Worm (Caenorhabditis elegans) whole organism, mixed stage, embryonic: ENCODE measurements around the gene slc-25A18.1.

Experiments
- cnd-1 ChIP-seq: fragments of 200-800 bp; sonication (Bioruptor generic); optimal IDR thresholded peaks from 2 replicates; lab custom pipeline; 2018; ENCODE audit warnings: mild to moderate bottlenecking, missing genetic modification characterization, missing compliant biosample characterization
- nhr-237 ChIP-seq: fragments of 150-350 bp; optimal IDR thresholded peaks from 2 replicates; lab custom pipeline; 2014; ENCODE audit warnings: missing biosample characterization, missing genetic modification characterization
- pha-4 ChIP-seq: fragments of 150-350 bp; optimal IDR thresholded peaks from 2 replicates; lab custom pipeline; 2018; ENCODE audit warnings: missing biosample characterization, missing genetic modification reagents, missing genetic modification characterization
- unc-120 ChIP-seq: sonication (generic microtip); optimal IDR thresholded peaks from 2 replicates; lab custom pipeline; 2017; ENCODE audit warnings: missing genetic modification characterization, missing compliant biosample characterization; ENCODE audit not compliant: poor library complexity, severe bottlenecking
- unc-39 ChIP-seq: fragments of 150-350 bp; optimal IDR thresholded peaks from 2 replicates; lab custom pipeline; 2014; ENCODE audit warnings: missing biosample characterization, missing genetic modification characterization
- unc-62 ChIP-seq: fragments of 150-350 bp; optimal IDR thresholded peaks from 2 replicates; lab custom pipeline; 2014; ENCODE audit warnings: missing biosample characterization, missing genetic modification reagents, missing genetic modification characterization
- ztf-11 ChIP-seq: fragments of 150-350 bp; optimal IDR thresholded peaks from 2 replicates; lab custom pipeline; 2014; ENCODE audit warnings: missing biosample characterization, missing genetic modification characterization

- TF ChIP-seq unc-62 (GFP tag; lab: Kevin White, UChicago) (peak; percentile 78), cnd-1 (peak; percentile 72), pha-4 (tag; lab: Kevin White, UChicago) (peak; percentile 92), unc-120 (tag; lab: Kevin White, UChicago) (peak; percentile 12), nhr-237 (tag; lab: Kevin White, UChicago) (peak; percentile 77), unc-39 (tag; lab: Kevin White, UChicago) (peak; percentile 92), ztf-11 (no peak)
Measured at ce11 chrX:15040552-15041080, 36.9 kb upstream of the slc-25A18.1 start, which contains the start of gene C18B12.4.
